Fruit fly (Drosophila melanogaster) whole organism, embryonic: ENCODE measurements around the gene CG12516.

Experiments used
- Atf3 ChIP-seq: fragments of 200-800 bp; sonication (Bioruptor generic); optimal IDR thresholded peaks from 3 replicates; lab custom pipeline; 2016; ENCODE audit warnings: missing biosample characterization, missing genetic modification characterization
- C15 ChIP-seq: fragments of 200-800 bp; sonication (Bioruptor generic); IDR thresholded peaks from 3 replicates; pipeline ENCODE4 v1.3.6; 2022; ENCODE audit warnings: missing biosample characterization, missing genetic modification characterization
- CG10147 ChIP-seq: fragments of 200-800 bp; sonication (Bioruptor generic); optimal IDR thresholded peaks from 2 replicates; lab custom pipeline; 2019; ENCODE audit warnings: missing biosample characterization, mild to moderate bottlenecking, missing genetic modification characterization, moderate library complexity
- CG10654 ChIP-seq: fragments of 200-800 bp; sonication (Bioruptor generic); optimal IDR thresholded peaks from 2 replicates; lab custom pipeline; 2016; ENCODE audit warnings: missing biosample characterization, missing genetic modification characterization
- CG11247 ChIP-seq: fragments of 200-800 bp; sonication (Bioruptor generic); IDR thresholded peaks from 2 replicates; pipeline ENCODE4 v1.3.6; 2022; ENCODE audit warnings: missing biosample characterization, missing genetic modification characterization
- CG12219 ChIP-seq: fragments of 200-800 bp; sonication (Bioruptor generic); optimal IDR thresholded peaks from 3 replicates; lab custom pipeline; 2018; ENCODE audit warnings: missing biosample characterization, mild to moderate bottlenecking, missing genetic modification characterization
- CG12769 ChIP-seq: fragments of 200-800 bp; sonication (Bioruptor generic); optimal IDR thresholded peaks from 2 replicates; lab custom pipeline; 2019; ENCODE audit warnings: missing biosample characterization, mild to moderate bottlenecking, missing genetic modification characterization, moderate library complexity
- CG13123 ChIP-seq: fragments of 200-800 bp; sonication (Bioruptor generic); optimal IDR thresholded peaks from 2 replicates; lab custom pipeline; 2016; ENCODE audit warnings: missing biosample characterization, missing genetic modification characterization
- CG14965 ChIP-seq: fragments of 200-800 bp; sonication (Bioruptor generic); optimal IDR thresholded peaks from 2 replicates; lab custom pipeline; 2016; ENCODE audit warnings: missing biosample characterization, missing genetic modification characterization, borderline replicate concordance
- CG17385 ChIP-seq: fragments of 200-800 bp; sonication (Bioruptor generic); optimal IDR thresholded peaks from 3 replicates; lab custom pipeline; 2018; ENCODE audit warnings: missing biosample characterization, mild to moderate bottlenecking, missing genetic modification characterization
- CG32767 ChIP-seq: fragments of 200-800 bp; sonication (Bioruptor generic); IDR thresholded peaks from 2 replicates; pipeline ENCODE4 v1.3.6; 2022; ENCODE audit warnings: missing biosample characterization, missing genetic modification characterization
- CG32772 ChIP-seq: fragments of 200-800 bp; sonication (Bioruptor generic); IDR thresholded peaks from 2 replicates; pipeline ENCODE4 v1.3.6; 2022; ENCODE audit warnings: missing biosample characterization, missing genetic modification characterization
- CG3407 ChIP-seq: fragments of 200-800 bp; sonication (Bioruptor generic); optimal IDR thresholded peaks from 2 replicates; lab custom pipeline; 2018; ENCODE audit warnings: missing biosample characterization, mild to moderate bottlenecking, missing genetic modification characterization
- CG4424 ChIP-seq: fragments of 200-800 bp; sonication (Bioruptor generic); optimal IDR thresholded peaks from 3 replicates; lab custom pipeline; 2016; ENCODE audit warnings: missing biosample characterization, missing genetic modification characterization
- CG4707 ChIP-seq: fragments of 200-800 bp; sonication (Bioruptor generic); optimal IDR thresholded peaks from 2 replicates; lab custom pipeline; 2018; ENCODE audit warnings: missing biosample characterization, mild to moderate bottlenecking, missing genetic modification characterization, moderate library complexity
- CG4854 ChIP-seq: fragments of 200-800 bp; sonication (Bioruptor generic); optimal IDR thresholded peaks from 2 replicates; lab custom pipeline; 2016; ENCODE audit warnings: missing biosample characterization, missing genetic modification characterization, inconsistent platforms
- CG5180 ChIP-seq: fragments of 200-800 bp; sonication (Bioruptor generic); optimal IDR thresholded peaks from 3 replicates; lab custom pipeline; 2017; ENCODE audit warnings: missing biosample characterization, missing genetic modification characterization, mild to moderate bottlenecking, moderate library complexity, missing genetic modification reagents
- CG7786 ChIP-seq: fragments of 200-800 bp; sonication (Bioruptor generic); optimal IDR thresholded peaks from 2 replicates; lab custom pipeline; 2016; ENCODE audit warnings: missing biosample characterization, missing genetic modification characterization
- CG8924 ChIP-seq: fragments of 200-800 bp; optimal IDR thresholded peaks from 3 replicates; lab custom pipeline; 2019; ENCODE audit warnings: missing biosample characterization, mild to moderate bottlenecking, missing genetic modification characterization, moderate library complexity
- CG9876 ChIP-seq: fragments of 200-800 bp; sonication (Bioruptor generic); optimal IDR thresholded peaks from 2 replicates; lab custom pipeline; 2016; ENCODE audit warnings: missing biosample characterization, missing genetic modification characterization
- Dek ChIP-seq: fragments of 200-800 bp; sonication (Bioruptor generic); optimal IDR thresholded peaks from 3 replicates; lab custom pipeline; 2019; ENCODE audit warnings: missing biosample characterization, mild to moderate bottlenecking, missing genetic modification characterization, moderate library complexity
- Dfd ChIP-seq, 2 experiments: fragments of >200 bp; optimal IDR thresholded peaks; 2 replicates each; lab custom pipeline; 2017; ENCODE audit warnings: missing biosample characterization in 2 of 2, missing genetic modification characterization in 2 of 2
- Dip3 ChIP-seq: fragments of 200-800 bp; sonication (Bioruptor generic); optimal IDR thresholded peaks from 3 replicates; lab custom pipeline; 2016; ENCODE audit warnings: missing biosample characterization, missing genetic modification characterization
- Fer2 ChIP-seq: fragments of 200-800 bp; sonication (Bioruptor generic); optimal IDR thresholded peaks from 2 replicates; lab custom pipeline; 2018; ENCODE audit warnings: missing biosample characterization, mild to moderate bottlenecking, missing genetic modification characterization, moderate library complexity
- Hmx ChIP-seq: fragments of 200-800 bp; sonication (Bioruptor generic); optimal IDR thresholded peaks from 2 replicates; lab custom pipeline; 2016; ENCODE audit warnings: missing biosample characterization, missing genetic modification characterization
- Kr ChIP-seq: fragments of 200-800 bp; sonication (Bioruptor generic); optimal IDR thresholded peaks from 2 replicates; lab custom pipeline; 2017; ENCODE audit warnings: missing biosample characterization, mild to moderate bottlenecking, missing genetic modification characterization
- Ptx1 ChIP-seq: fragments of 200-800 bp; sonication (Bioruptor generic); IDR thresholded peaks from 2 replicates; pipeline ENCODE4 v1.3.6; 2022; ENCODE audit warnings: missing biosample characterization, missing genetic modification characterization
- Sin3A ChIP-seq: fragments of >200 bp; optimal IDR thresholded peaks from 2 replicates; lab custom pipeline; 2018
- Sox102F ChIP-seq: fragments of 200-800 bp; sonication (Bioruptor generic); optimal IDR thresholded peaks from 2 replicates; lab custom pipeline; 2018; ENCODE audit warnings: missing biosample characterization, mild to moderate bottlenecking, missing genetic modification characterization, moderate library complexity
- YL-1 ChIP-seq: fragments of 200-800 bp; sonication (Bioruptor generic); optimal IDR thresholded peaks from 3 replicates; lab custom pipeline; 2017; ENCODE audit warnings: missing biosample characterization, mild to moderate bottlenecking, missing genetic modification characterization
- cato ChIP-seq: fragments of 200-800 bp; sonication (Bioruptor generic); optimal IDR thresholded peaks from 2 replicates; lab custom pipeline; 2016; ENCODE audit warnings: missing biosample characterization, missing genetic modification characterization, borderline replicate concordance
- caup ChIP-seq: fragments of 200-800 bp; sonication (Bioruptor generic); optimal IDR thresholded peaks from 3 replicates; lab custom pipeline; 2017; ENCODE audit warnings: missing biosample characterization, mild to moderate bottlenecking, missing genetic modification characterization, moderate library complexity; ENCODE audit not compliant: severe bottlenecking
- chif ChIP-seq, 2 experiments: fragments of 200-800 bp; sonication (Bioruptor generic); optimal IDR thresholded peaks; 3 replicates each; lab custom pipeline; 2016; ENCODE audit warnings: missing biosample characterization in 2 of 2, missing genetic modification characterization in 2 of 2
- danr ChIP-seq: fragments of 200-800 bp; sonication (Bioruptor generic); IDR thresholded peaks from 2 replicates; pipeline ENCODE4 v1.3.6; 2022; ENCODE audit warnings: missing biosample characterization, missing genetic modification characterization
- dmrt11E ChIP-seq: fragments of 200-800 bp; sonication (Bioruptor generic); optimal IDR thresholded peaks from 3 replicates; lab custom pipeline; 2018; ENCODE audit warnings: missing biosample characterization, mild to moderate bottlenecking, missing genetic modification characterization, moderate library complexity
- ems ChIP-seq: fragments of 200-800 bp; sonication (Bioruptor generic); optimal IDR thresholded peaks from 3 replicates; lab custom pipeline; 2016; ENCODE audit warnings: missing biosample characterization, missing genetic modification characterization
- eve ChIP-seq, 2 experiments: fragments of >200 bp; optimal IDR thresholded peaks; 2 replicates each; lab custom pipeline; 2017; ENCODE audit warnings: missing biosample characterization in 2 of 2, missing genetic modification characterization in 2 of 2
- eyg ChIP-seq: fragments of 200-800 bp; sonication (Bioruptor generic); optimal IDR thresholded peaks from 3 replicates; lab custom pipeline; 2016; ENCODE audit warnings: missing biosample characterization, missing genetic modification characterization
- grn ChIP-seq: fragments of 200-800 bp; sonication (Bioruptor generic); optimal IDR thresholded peaks from 3 replicates; lab custom pipeline; 2017; ENCODE audit warnings: missing biosample characterization, missing genetic modification characterization
- gsb-n ChIP-seq: fragments of 200-800 bp; sonication (Bioruptor generic); optimal IDR thresholded peaks from 3 replicates; lab custom pipeline; 2018; ENCODE audit warnings: missing biosample characterization, mild to moderate bottlenecking, missing genetic modification characterization
- lab ChIP-seq: fragments of 200-800 bp; sonication (Bioruptor generic); optimal IDR thresholded peaks from 3 replicates; lab custom pipeline; 2017; ENCODE audit warnings: missing biosample characterization, missing genetic modification characterization, mild to moderate bottlenecking, moderate library complexity, missing genetic modification reagents
- nerfin-1 ChIP-seq: fragments of 200-800 bp; sonication (Bioruptor generic); optimal IDR thresholded peaks from 3 replicates; lab custom pipeline; 2019; ENCODE audit warnings: missing biosample characterization, mild to moderate bottlenecking, missing genetic modification characterization, moderate library complexity
- onecut ChIP-seq: fragments of 200-800 bp; sonication (Bioruptor generic); IDR thresholded peaks from 2 replicates; pipeline ENCODE4 v1.3.6; 2022; ENCODE audit warnings: missing biosample characterization, missing genetic modification characterization
- otp ChIP-seq: fragments of 200-800 bp; sonication (Bioruptor generic); IDR thresholded peaks from 3 replicates; pipeline ENCODE4, ENCODE4 v1.3.6; 2022; ENCODE audit warnings: missing biosample characterization, missing genetic modification characterization
- pfk ChIP-seq: fragments of 200-800 bp; sonication (Bioruptor generic); optimal IDR thresholded peaks from 2 replicates; lab custom pipeline; 2018; ENCODE audit warnings: missing biosample characterization, mild to moderate bottlenecking, missing genetic modification characterization, moderate library complexity
- pros ChIP-seq: fragments of 200-800 bp; sonication (Bioruptor generic); optimal IDR thresholded peaks from 3 replicates; lab custom pipeline; 2019; ENCODE audit warnings: missing biosample characterization, mild to moderate bottlenecking, missing genetic modification characterization, moderate library complexity
- rib ChIP-seq: fragments of 200-800 bp; sonication (Bioruptor generic); IDR thresholded peaks from 2 replicates; pipeline ENCODE4 v1.3.6; 2022; ENCODE audit warnings: missing biosample characterization, missing genetic modification characterization
- run ChIP-seq: fragments of 200-800 bp; sonication (Bioruptor generic); optimal IDR thresholded peaks from 3 replicates; lab custom pipeline; 2018; ENCODE audit warnings: missing biosample characterization, mild to moderate bottlenecking, missing genetic modification characterization
- sisA ChIP-seq: fragments of 200-800 bp; sonication (Bioruptor generic); IDR thresholded peaks from 2 replicates; pipeline ENCODE4 v1.3.6; 2022; ENCODE audit warnings: missing biosample characterization, missing genetic modification characterization
- sob ChIP-seq: fragments of 200-800 bp; sonication (Bioruptor generic); IDR thresholded peaks from 2 replicates; pipeline ENCODE4 v1.3.6; 2022; ENCODE audit warnings: missing biosample characterization, missing genetic modification characterization
- sqz ChIP-seq: fragments of 200-800 bp; sonication (Bioruptor generic); optimal IDR thresholded peaks from 3 replicates; lab custom pipeline; 2018; ENCODE audit warnings: missing biosample characterization, mild to moderate bottlenecking, missing genetic modification characterization
- z ChIP-seq: fragments of 200-800 bp; sonication (Bioruptor generic); IDR thresholded peaks from 3 replicates; pipeline ENCODE4 v1.3.6; 2022; ENCODE audit warnings: missing biosample characterization, missing genetic modification characterization

CG12516 gene

dm6 chr3R:28340606-28340999 lies 36.2 kb upstream of the CG12516 start:
- TF ChIP-seq pfk (GFP tag; lab: Kevin White, UChicago) (no peak), Kr (GFP tag; lab: Kevin White, UChicago) (no peak), CG14965 (no peak), Atf3 (GFP tag; lab: Kevin White, UChicago) (no peak), onecut (peak; percentile 98), ems (no peak), CG4707 (GFP tag; lab: Kevin White, UChicago) (no peak), eve (GFP tag; optimal IDR thresholded peaks at IDR 0.05; lab: Kevin White, UChicago) (no peak), cato (GFP tag; lab: Kevin White, UChicago) (no peak), danr (GFP tag; lab: Robert Waterston, UW) (no peak), otp (GFP tag; lab: Robert Waterston, UW) (no peak), CG13123 (GFP tag; lab: Kevin White, UChicago) (no peak), lab (no peak), CG11247 (GFP tag; lab: Robert Waterston, UW) (no peak), sob (GFP tag; lab: Robert Waterston, UW) (no peak), sqz (GFP tag; lab: Kevin White, UChicago) (no peak), CG10654 (GFP tag; lab: Kevin White, UChicago) (no peak), run (tag; lab: Kevin White, UChicago) (no peak), CG10147 (GFP tag; lab: Kevin White, UChicago) (no peak), Ptx1 (GFP tag; lab: Robert Waterston, UW) (peak; percentile 27; the same call in 1 of the 2 replicates), CG12769 (no peak), dmrt11E (no peak), Hmx (GFP tag; lab: Kevin White, UChicago) (no peak), Fer2 (tag; lab: Kevin White, UChicago) (no peak), Sin3A (lab: Kevin White, UChicago) (peak; percentile 5), CG8924 (tag; lab: Kevin White, UChicago) (no peak), pros (GFP tag; lab: Kevin White, UChicago) (no peak), Sox102F (no peak), CG9876 (GFP tag; lab: Kevin White, UChicago) (no peak), rib (GFP tag; lab: Robert Waterston, UW) (no peak), CG4424 (GFP tag; lab: Kevin White, UChicago) (no peak), CG3407 (no peak), CG7786 (GFP tag; lab: Kevin White, UChicago) (no peak), CG17385 (GFP tag; lab: Kevin White, UChicago) (no peak), C15 (GFP tag; lab: Robert Waterston, UW) (no peak), CG32767 (0 out of 2 replicates have a peak, but pooled peaks have one; percentile 17), sisA (GFP tag; lab: Robert Waterston, UW) (no peak), Dfd (GFP tag; optimal IDR thresholded peaks at IDR 0.05; lab: Kevin White, UChicago) (no peak), CG32772 (GFP tag; lab: Robert Waterston, UW) (no peak), caup (GFP tag; lab: Kevin White, UChicago) (no peak), grn (peak; percentile 9), CG5180 (GFP tag; lab: Kevin White, UChicago) (no peak), gsb-n (tag; lab: Kevin White, UChicago) (no peak), chif (GFP tag; optimal IDR thresholded peaks at IDR 0.05; lab: Kevin White, UChicago) (no peak), Dek (tag; lab: Kevin White, UChicago) (no peak), CG12219 (GFP tag; lab: Kevin White, UChicago) (peak; percentile 1), YL-1 (GFP tag; lab: Kevin White, UChicago) (no peak), nerfin-1 (tag; lab: Kevin White, UChicago) (no peak), eyg (GFP tag; lab: Kevin White, UChicago) (no peak), z (GFP tag; lab: Robert Waterston, UW) (no peak), Dip3 (GFP tag; lab: Kevin White, UChicago) (no peak), CG4854 (no peak)
